Worm (Caenorhabditis elegans) whole organism, mixed stage, embryonic: ENCODE results near the gene sru-29.

Source experiments
- bed-3 ChIP-seq: fragments of 200-800 bp; sonication (Bioruptor generic); optimal IDR thresholded peaks from 3 replicates; lab custom pipeline; 2018; ENCODE audit warnings: mild to moderate bottlenecking, missing genetic modification characterization, moderate library complexity, missing compliant biosample characterization
- blmp-1 ChIP-seq: fragments of 150-350 bp; optimal IDR thresholded peaks from 2 replicates; lab custom pipeline; 2014; ENCODE audit warnings: missing biosample characterization, missing genetic modification characterization
- ces-1 ChIP-seq: fragments of 150-350 bp; optimal IDR thresholded peaks from 2 replicates; lab custom pipeline; 2014; ENCODE audit warnings: missing biosample characterization, missing genetic modification reagents, missing genetic modification characterization
- drap-1 ChIP-seq: fragments of 200-800 bp; sonication (Bioruptor generic); optimal IDR thresholded peaks from 3 replicates; lab custom pipeline; 2018; ENCODE audit warnings: mild to moderate bottlenecking, missing genetic modification characterization, missing compliant biosample characterization
- elt-1 ChIP-seq: sonication (generic microtip); optimal IDR thresholded peaks from 2 replicates; lab custom pipeline; 2017; ENCODE audit warnings: missing genetic modification characterization, mild to moderate bottlenecking, missing compliant biosample characterization, antibody characterized with exemption, moderate library complexity, borderline replicate concordance; ENCODE audit not compliant: insufficient read depth
- flh-1 ChIP-seq: fragments of 200-800 bp; sonication (Bioruptor generic); optimal IDR thresholded peaks from 2 replicates; lab custom pipeline; 2018; ENCODE audit warnings: mild to moderate bottlenecking, missing genetic modification characterization, moderate library complexity, missing compliant biosample characterization
- ham-2 ChIP-seq: fragments of 200-800 bp; sonication (Bioruptor generic); optimal IDR thresholded peaks from 2 replicates; lab custom pipeline; 2018; ENCODE audit warnings: mild to moderate bottlenecking, missing genetic modification characterization, missing compliant biosample characterization
- hlh-1 ChIP-seq: fragments of 150-350 bp; optimal IDR thresholded peaks from 2 replicates; lab custom pipeline; 2014; ENCODE audit warnings: missing biosample characterization, missing genetic modification reagents, missing genetic modification characterization
- lin-32 ChIP-seq: fragments of 200-800 bp; sonication (Bioruptor generic); optimal IDR thresholded peaks from 2 replicates; lab custom pipeline; 2018; ENCODE audit warnings: mild to moderate bottlenecking, missing genetic modification characterization, missing compliant biosample characterization
- lsy-2 ChIP-seq: fragments of 150-350 bp; optimal IDR thresholded peaks from 2 replicates; lab custom pipeline; 2014; ENCODE audit warnings: missing biosample characterization, missing genetic modification characterization
- mab-5 ChIP-seq: fragments of 150-350 bp; optimal IDR thresholded peaks from 2 replicates; lab custom pipeline; 2014; ENCODE audit warnings: missing biosample characterization, missing genetic modification characterization
- mls-2 ChIP-seq: sonication (generic microtip); optimal IDR thresholded peaks from 2 replicates; lab custom pipeline; 2016; ENCODE audit warnings: mild to moderate bottlenecking, missing genetic modification characterization, moderate library complexity, missing compliant biosample characterization
- nhr-12 ChIP-seq: fragments of 150-350 bp; optimal IDR thresholded peaks from 2 replicates; lab custom pipeline; 2014; ENCODE audit warnings: missing biosample characterization, missing genetic modification characterization
- snpc-4 ChIP-seq: fragments of 150-350 bp; optimal IDR thresholded peaks from 2 replicates; lab custom pipeline; 2014; ENCODE audit warnings: missing biosample characterization, missing genetic modification characterization
- tbx-8 ChIP-seq: fragments of 200-800 bp; sonication (Bioruptor generic); optimal IDR thresholded peaks from 2 replicates; lab custom pipeline; 2018; ENCODE audit warnings: mild to moderate bottlenecking, missing genetic modification characterization, moderate library complexity, missing compliant biosample characterization
- unc-120 ChIP-seq: sonication (generic microtip); optimal IDR thresholded peaks from 2 replicates; lab custom pipeline; 2017; ENCODE audit warnings: missing genetic modification characterization, missing compliant biosample characterization; ENCODE audit not compliant: poor library complexity, severe bottlenecking
- ztf-11 ChIP-seq: fragments of 150-350 bp; optimal IDR thresholded peaks from 2 replicates; lab custom pipeline; 2014; ENCODE audit warnings: missing biosample characterization, missing genetic modification characterization

sru-29 gene

ce11 chrV:9856978-9857377 lies 45.7 kb downstream of the sru-29 start:
- no peak for TF ChIP-seq elt-1 (tag; lab: Kevin White, UChicago)
- no peak for TF ChIP-seq snpc-4 (tag; lab: Kevin White, UChicago)
- no peak for TF ChIP-seq hlh-1 (tag; lab: Kevin White, UChicago)
- TF ChIP-seq mab-5 (tag; lab: Kevin White, UChicago) = no peak
- no peak for TF ChIP-seq lsy-2
- no peak for TF ChIP-seq tbx-8 (GFP tag; lab: Kevin White, UChicago)
- no peak for TF ChIP-seq ham-2 (GFP tag; lab: Kevin White, UChicago)
- no peak for TF ChIP-seq nhr-12 (tag; lab: Kevin White, UChicago)
- no peak for TF ChIP-seq blmp-1
- no peak for TF ChIP-seq lin-32 (GFP tag; lab: Kevin White, UChicago)
- no peak for TF ChIP-seq unc-120 (tag; lab: Kevin White, UChicago)
- TF ChIP-seq flh-1 (GFP tag; lab: Kevin White, UChicago) = no peak
- no peak for TF ChIP-seq ztf-11

- TF ChIP-seq bed-3 (GFP tag; lab: Kevin White, UChicago) = no peak
- TF ChIP-seq drap-1 (GFP tag; lab: Kevin White, UChicago) = no peak
- no peak for TF ChIP-seq ces-1 (GFP tag; lab: Kevin White, UChicago)
These were observed 48.6 kb downstream of the sru-29 start, which contains the start of gene lsy-12 for ce11 chrV:9859863-9860262. Gene lsy-12 (minus strand): TSS chrV:9859963.

- TF ChIP-seq lsy-2 (peak; percentile 67), mls-2 (tag; lab: Kevin White, UChicago) (no peak)
These were observed 49.1 kb downstream of the sru-29 start for ce11 chrV:9860337-9860736.
